In genomic region chr2L:21312831-21313437, dm6 we compare ENCODE assay signal across 5 fruit fly cellular contexts.
TF ChIP-seq lines count a peak whose summit lies in the region.

No protein-coding gene starts in this region.

- TF ChIP-seq CTCF in whole organism, embryonic (GFP tag; optimal IDR thresholded peaks at IDR 0.05; lab: Kevin White, UChicago) = no peak

TF ChIP-seq in whole organism, adult, 20 proteins besides CTCF, POLR2A, EP300 and RAD21:
- peak; percentile 49 for TF ChIP-seq cic (GFP tag; optimal IDR thresholded peaks at IDR 0.05; lab: Kevin White, UChicago)
- TF ChIP-seq ovo (GFP tag; optimal IDR thresholded peaks at IDR 0.05; lab: Kevin White, UChicago) = no peak
- TF ChIP-seq bab1 (GFP tag; optimal IDR thresholded peaks at IDR 0.05; lab: Kevin White, UChicago) = no peak
- TF ChIP-seq CG5204 (GFP tag; optimal IDR thresholded peaks at IDR 0.05; lab: Kevin White, UChicago) = no peak
- TF ChIP-seq pad (GFP tag; optimal IDR thresholded peaks at IDR 0.05; lab: Kevin White, UChicago) = no peak
- peak; percentile 12 for TF ChIP-seq tj (GFP tag; optimal IDR thresholded peaks at IDR 0.05; lab: Kevin White, UChicago)
- peak; percentile 27 for TF ChIP-seq CG12768 (GFP tag; optimal IDR thresholded peaks at IDR 0.05; lab: Kevin White, UChicago)
- TF ChIP-seq CG11617 (GFP tag; optimal IDR thresholded peaks at IDR 0.05; lab: Kevin White, UChicago) = no peak
- TF ChIP-seq Crg-1 (GFP tag; optimal IDR thresholded peaks at IDR 0.05; lab: Kevin White, UChicago) = no peak

TF ChIP-seq in whole organism, embryonic, 481 proteins besides CTCF, POLR2A, EP300 and RAD21 (continues in another document):
- no peak for TF ChIP-seq Hr3 (GFP tag; optimal IDR thresholded peaks at IDR 0.05; lab: Kevin White, UChicago)
- no peak for TF ChIP-seq zen (tag; optimal IDR thresholded peaks at IDR 0.05; lab: Kevin White, UChicago)
- no peak for TF ChIP-seq Sox102F (GFP tag; optimal IDR thresholded peaks at IDR 0.05; lab: Kevin White, UChicago)
- TF ChIP-seq pnt (GFP tag; optimal IDR thresholded peaks at IDR 0.05; lab: Kevin White, UChicago) = no peak
- peak; percentile 6 for TF ChIP-seq gro (GFP tag; optimal IDR thresholded peaks at IDR 0.05; lab: Kevin White, UChicago)
- TF ChIP-seq Ptx1 (GFP tag; IDR thresholded peaks at IDR 0.05; lab: Robert Waterston, UW) = no peak
- no peak for TF ChIP-seq CG17186 (GFP tag; optimal IDR thresholded peaks at IDR 0.05; lab: Kevin White, UChicago)
- peak; percentile 58 for TF ChIP-seq CG10543 (GFP tag; optimal IDR thresholded peaks at IDR 0.05; lab: Kevin White, UChicago)
- no peak for TF ChIP-seq pita (GFP tag; optimal IDR thresholded peaks at IDR 0.05; lab: Kevin White, UChicago)
- TF ChIP-seq Vsx1 (GFP tag; optimal IDR thresholded peaks at IDR 0.05; lab: Kevin White, UChicago) = peak; percentile 35
- TF ChIP-seq cato (GFP tag; optimal IDR thresholded peaks at IDR 0.05; lab: Kevin White, UChicago; ENCODE audit: borderline replicate concordance) = no peak
- TF ChIP-seq Trl (optimal IDR thresholded peaks at IDR 0.05; lab: Kevin White, UChicago) = peak; percentile 35 to 76
- no peak for TF ChIP-seq Trl (GFP tag; optimal IDR thresholded peaks at IDR 0.05; lab: Kevin White, UChicago)
- peak; percentile 21 for TF ChIP-seq lbe (GFP tag; optimal IDR thresholded peaks at IDR 0.05; lab: Kevin White, UChicago)
- TF ChIP-seq sd (tag; optimal IDR thresholded peaks at IDR 0.05; lab: Kevin White, UChicago) = peak; percentile 96
- no peak for TF ChIP-seq CG10959 (GFP tag; IDR thresholded peaks at IDR 0.05; lab: Robert Waterston, UW)
- no peak for TF ChIP-seq CG3407 (GFP tag; optimal IDR thresholded peaks at IDR 0.05; lab: Kevin White, UChicago)
- peak; percentile 92 for TF ChIP-seq abd-A (tag; optimal IDR thresholded peaks at IDR 0.05; lab: Kevin White, UChicago)
- peak; percentile 65 for TF ChIP-seq CG34376 (GFP tag; optimal IDR thresholded peaks at IDR 0.05; lab: Kevin White, UChicago)
- no peak for TF ChIP-seq sob (GFP tag; IDR thresholded peaks at IDR 0.05; lab: Robert Waterston, UW)
- peak; percentile 31 for TF ChIP-seq CG15269 (tag; optimal IDR thresholded peaks at IDR 0.05; lab: Kevin White, UChicago)

TF ChIP-seq in whole organism, prepupa, 60 proteins besides CTCF, POLR2A, EP300 and RAD21:
- TF ChIP-seq CG16779 (tag; optimal IDR thresholded peaks at IDR 0.05; lab: Kevin White, UChicago) = no peak
- no peak for TF ChIP-seq Ets21C (GFP tag; optimal IDR thresholded peaks at IDR 0.05; lab: Kevin White, UChicago)
- TF ChIP-seq eg (GFP tag; IDR thresholded peaks at IDR 0.05; lab: Robert Waterston, UW) = no peak
- no peak for TF ChIP-seq CG9139 (GFP tag; optimal IDR thresholded peaks at IDR 0.05; lab: Kevin White, UChicago)
- TF ChIP-seq dsx (GFP tag; optimal IDR thresholded peaks at IDR 0.05; lab: Kevin White, UChicago; ENCODE audit: poor library complexity, severe bottlenecking) = peak; percentile 17
- no peak for TF ChIP-seq Met (GFP tag; optimal IDR thresholded peaks at IDR 0.05; lab: Kevin White, UChicago)
- peak; percentile 28 for TF ChIP-seq Sox14 (GFP tag; optimal IDR thresholded peaks at IDR 0.05; lab: Kevin White, UChicago)
- 0 out of 3 replicates have a peak, but pooled peaks have one; percentile 27 for TF ChIP-seq CG8119 (GFP tag; IDR thresholded peaks at IDR 0.05; lab: Robert Waterston, UW)
- no peak for TF ChIP-seq fd85E (GFP tag; optimal IDR thresholded peaks at IDR 0.05; lab: Kevin White, UChicago)
- peak; percentile 35 for TF ChIP-seq vri (GFP tag; optimal IDR thresholded peaks at IDR 0.05; lab: Kevin White, UChicago)
- TF ChIP-seq CG6163 (GFP tag; IDR thresholded peaks at IDR 0.05; lab: Robert Waterston, UW) = no peak
- peak; percentile 67 for TF ChIP-seq Eip78C (GFP tag; lab: Kevin White, UChicago)
- peak; percentile 77 for TF ChIP-seq svp (GFP tag; lab: Kevin White, UChicago)
- TF ChIP-seq ss (GFP tag; optimal IDR thresholded peaks at IDR 0.05; lab: Kevin White, UChicago) = peak in 1 of 2 experiments; percentile 10
- TF ChIP-seq Eip93F (GFP tag; optimal IDR thresholded peaks at IDR 0.05; lab: Kevin White, UChicago) = peak; percentile 8
- peak; percentile 94 for TF ChIP-seq CG6854 (GFP tag; optimal IDR thresholded peaks at IDR 0.05; lab: Kevin White, UChicago)
- TF ChIP-seq Smox (GFP tag; optimal IDR thresholded peaks at IDR 0.05; lab: Kevin White, UChicago) = no peak
TF ChIP-seq in whole organism, prepupa: peak in this region for 9.

TF ChIP-seq in whole organism, pupa, 21 proteins besides CTCF, POLR2A, EP300 and RAD21:
- TF ChIP-seq CG12605 (GFP tag; IDR thresholded peaks at IDR 0.05; lab: Robert Waterston, UW) (0 out of 2 replicates have a peak, but pooled peaks have one; percentile 28), CG34367 (tag; optimal IDR thresholded peaks at IDR 0.05; lab: Kevin White, UChicago) (no peak), EcR (GFP tag; optimal IDR thresholded peaks at IDR 0.05; lab: Kevin White, UChicago) (peak; percentile 72)

TF ChIP-seq in whole organism, wandering third instar larva, 38 proteins besides CTCF, POLR2A, EP300 and RAD21:
- no peak for TF ChIP-seq usp (GFP tag; optimal IDR thresholded peaks at IDR 0.05; lab: Kevin White, UChicago)
- TF ChIP-seq woc (GFP tag; optimal IDR thresholded peaks at IDR 0.05; lab: Kevin White, UChicago) = no peak
- peak; percentile 75 for TF ChIP-seq Mio (GFP tag; optimal IDR thresholded peaks at IDR 0.05; lab: Kevin White, UChicago)
- no peak for TF ChIP-seq dmrt93B (GFP tag; optimal IDR thresholded peaks at IDR 0.05; lab: Kevin White, UChicago)
- TF ChIP-seq Dif (GFP tag; optimal IDR thresholded peaks at IDR 0.05; lab: Kevin White, UChicago; ENCODE audit: partially characterized antibody) = peak; percentile 33
- no peak for TF ChIP-seq br (GFP tag; optimal IDR thresholded peaks at IDR 0.05; lab: Kevin White, UChicago)
- TF ChIP-seq Hnf4 (GFP tag; optimal IDR thresholded peaks at IDR 0.05; lab: Kevin White, UChicago) = no peak
- TF ChIP-seq psq (GFP tag; optimal IDR thresholded peaks at IDR 0.05; lab: Kevin White, UChicago) = peak; percentile 4
- no peak for TF ChIP-seq Vsx2 (GFP tag; optimal IDR thresholded peaks at IDR 0.05; lab: Kevin White, UChicago; ENCODE audit: partially characterized antibody)
- TF ChIP-seq Rel (GFP tag; optimal IDR thresholded peaks at IDR 0.05; lab: Kevin White, UChicago) = peak; percentile 35
- TF ChIP-seq Rel (tag; optimal IDR thresholded peaks at IDR 0.05; lab: Kevin White, UChicago) = peak; percentile 59
- no peak for TF ChIP-seq fru (GFP tag; optimal IDR thresholded peaks at IDR 0.05; lab: Kevin White, UChicago)
- no peak for TF ChIP-seq CrebA (GFP tag; optimal IDR thresholded peaks at IDR 0.05; lab: Kevin White, UChicago; ENCODE audit: borderline replicate concordance)
- TF ChIP-seq dl (GFP tag; optimal IDR thresholded peaks at IDR 0.05; lab: Kevin White, UChicago; ENCODE audit: insufficient read depth in 1 of 2, partially characterized antibody in 2 of 2) = peak; percentile 43 to 65
- no peak for TF ChIP-seq foxo (GFP tag; optimal IDR thresholded peaks at IDR 0.05; lab: Kevin White, UChicago)
- no peak for TF ChIP-seq Myc (optimal IDR thresholded peaks at IDR 0.05; lab: Kevin White, UChicago)
- TF ChIP-seq brk (GFP tag; optimal IDR thresholded peaks at IDR 0.05; lab: Kevin White, UChicago) = peak; percentile 5
- peak; percentile 9 for TF ChIP-seq sage (GFP tag; optimal IDR thresholded peaks at IDR 0.05; lab: Kevin White, UChicago)
- no peak for TF ChIP-seq GATAd (GFP tag; optimal IDR thresholded peaks at IDR 0.05; lab: Kevin White, UChicago)
- no peak for TF ChIP-seq Sp1 (GFP tag; optimal IDR thresholded peaks at IDR 0.05; lab: Kevin White, UChicago)
